Fruit fly (Drosophila melanogaster): Measurements from ENCODE around the gene CG5199.

CG5199 gene

DNA sequence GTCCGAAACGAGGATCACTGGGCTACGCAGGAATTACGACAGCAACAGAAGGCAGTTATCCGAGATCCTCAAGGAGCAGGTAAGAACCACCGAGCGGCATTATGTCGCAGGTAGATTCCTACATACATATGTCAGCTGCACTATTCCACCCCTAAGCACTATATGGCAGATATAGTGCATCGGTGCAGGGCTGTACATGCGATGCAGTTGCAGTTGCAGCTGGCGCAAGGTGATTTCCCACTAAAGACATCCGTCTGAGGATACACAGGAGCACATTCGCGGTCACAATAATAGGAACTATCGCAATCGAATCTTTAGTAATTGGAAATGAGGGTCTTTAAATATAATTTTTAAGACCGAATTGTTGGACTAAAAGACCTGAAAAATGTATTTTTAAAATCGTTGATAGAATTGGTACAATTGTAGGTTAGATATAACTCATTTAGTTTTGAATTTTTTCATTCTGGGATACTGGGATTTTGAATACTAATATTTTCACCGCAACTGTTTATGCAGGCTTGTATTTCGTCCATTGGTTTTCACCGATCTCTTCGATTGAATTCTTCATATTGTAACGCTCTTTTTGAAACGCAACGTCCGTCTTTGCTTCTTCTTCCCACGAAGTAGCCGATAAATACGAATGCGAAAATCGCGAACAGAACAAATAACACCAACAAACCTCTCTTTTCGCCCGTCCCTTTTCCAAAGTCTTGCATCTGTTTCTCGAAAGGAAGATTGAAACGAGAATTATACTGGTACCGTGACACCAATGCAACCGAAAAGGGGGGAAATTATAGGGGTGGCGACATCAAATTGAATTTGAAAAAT lies 49.8 kb downstream of the CG5199 start (continued):
- TF ChIP-seq BEAF-32 (GFP tag; optimal IDR thresholded peaks at IDR 0.05) (no peak), wdn (GFP tag; IDR thresholded peaks at IDR 0.05) (no peak), CG2120 (GFP tag; optimal IDR thresholded peaks at IDR 0.05) (no peak), NC2β (GFP tag; optimal IDR thresholded peaks at IDR 0.05) (peak; percentile 51), CG7271 (tag; optimal IDR thresholded peaks at IDR 0.05) (peak; percentile 80), CG9797 (GFP tag; optimal IDR thresholded peaks at IDR 0.05) (no peak), CG17612 (GFP tag; IDR thresholded peaks at IDR 0.05) (no peak), CG7556 (GFP tag; optimal IDR thresholded peaks at IDR 0.05) (no peak), mirr (GFP tag; optimal IDR thresholded peaks at IDR 0.05) (no peak), MBD-R2 (GFP tag; IDR thresholded peaks at IDR 0.05) (no peak), CG8765 (GFP tag; IDR thresholded peaks at IDR 0.05) (0 out of 2 replicates have a peak, but pooled peaks have one; percentile 49), CG11247 (GFP tag; IDR thresholded peaks at IDR 0.05) (no peak), CG10209 (GFP tag; optimal IDR thresholded peaks at IDR 0.05) (peak; percentile 40), chn (GFP tag; optimal IDR thresholded peaks at IDR 0.05) (no peak), Med (GFP tag) (peak; percentile 54), Antp (GFP tag; optimal IDR thresholded peaks at IDR 0.05) (no peak), fu2 (GFP tag; optimal IDR thresholded peaks at IDR 0.05) (no peak), CG31388 (GFP tag; optimal IDR thresholded peaks at IDR 0.05) (no peak), pnt (GFP tag; optimal IDR thresholded peaks at IDR 0.05) (no peak), CG16863 (GFP tag; optimal IDR thresholded peaks at IDR 0.05) (no peak), CG7839 (tag; optimal IDR thresholded peaks at IDR 0.05) (peak; percentile 43), CG10267 (tag; optimal IDR thresholded peaks at IDR 0.05) (peak; percentile 72), HmgD (GFP tag; optimal IDR thresholded peaks at IDR 0.05) (no peak), org-1 (GFP tag; optimal IDR thresholded peaks at IDR 0.05) (no peak), dan (GFP tag; IDR thresholded peaks at IDR 0.05) (no peak; the same call in 1 of the 2 replicates), usp (GFP tag; optimal IDR thresholded peaks at IDR 0.05) (no peak), CG17385 (GFP tag; optimal IDR thresholded peaks at IDR 0.05) (peak; percentile 54), sens (GFP tag) (peak; percentile 89), pzg (GFP tag; optimal IDR thresholded peaks at IDR 0.05) (no peak), CG10431 (GFP tag; optimal IDR thresholded peaks at IDR 0.05) (no peak), CG18619 (GFP tag; optimal IDR thresholded peaks at IDR 0.05) (no peak), Max (GFP tag; optimal IDR thresholded peaks at IDR 0.05) (no peak), CG6683 (GFP tag; optimal IDR thresholded peaks at IDR 0.05) (no peak), CG14860 (GFP tag; IDR thresholded peaks at IDR 0.05; ENCODE audit: partially characterized antibody) (no peak), CG14965 (GFP tag; optimal IDR thresholded peaks at IDR 0.05; ENCODE audit: borderline replicate concordance) (no peak), sd (tag; optimal IDR thresholded peaks at IDR 0.05) (no peak), fd64A (GFP tag; optimal IDR thresholded peaks at IDR 0.05) (no peak), CG18011 (GFP tag; optimal IDR thresholded peaks at IDR 0.05) (no peak), lbe (GFP tag; optimal IDR thresholded peaks at IDR 0.05) (peak; percentile 54), lov (optimal IDR thresholded peaks at IDR 0.05) (no peak), lov (GFP tag; IDR thresholded peaks at IDR 0.05) (0 out of 3 replicates have a peak, but pooled peaks have one; percentile 34), Poxn (GFP tag; IDR thresholded peaks at IDR 0.05) (no peak), jumu (GFP tag; optimal IDR thresholded peaks at IDR 0.05) (peak; percentile 17), D (optimal IDR thresholded peaks at IDR 0.05) (peak; percentile 47), D (GFP tag; optimal IDR thresholded peaks at IDR 0.05) (peak; percentile 8), da (GFP tag; optimal IDR thresholded peaks at IDR 0.05) (peak; percentile 90), CG11696 (GFP tag; IDR thresholded peaks at IDR 0.05) (peak; percentile 96), Bdp1 (GFP tag; optimal IDR thresholded peaks at IDR 0.05) (no peak), ranshi (GFP tag; IDR thresholded peaks at IDR 0.05) (no peak), CG3838 (GFP tag; optimal IDR thresholded peaks at IDR 0.05) (no peak)
